Fruit fly (Drosophila melanogaster): ENCODE data around the gene mRRF1.

DNA sequence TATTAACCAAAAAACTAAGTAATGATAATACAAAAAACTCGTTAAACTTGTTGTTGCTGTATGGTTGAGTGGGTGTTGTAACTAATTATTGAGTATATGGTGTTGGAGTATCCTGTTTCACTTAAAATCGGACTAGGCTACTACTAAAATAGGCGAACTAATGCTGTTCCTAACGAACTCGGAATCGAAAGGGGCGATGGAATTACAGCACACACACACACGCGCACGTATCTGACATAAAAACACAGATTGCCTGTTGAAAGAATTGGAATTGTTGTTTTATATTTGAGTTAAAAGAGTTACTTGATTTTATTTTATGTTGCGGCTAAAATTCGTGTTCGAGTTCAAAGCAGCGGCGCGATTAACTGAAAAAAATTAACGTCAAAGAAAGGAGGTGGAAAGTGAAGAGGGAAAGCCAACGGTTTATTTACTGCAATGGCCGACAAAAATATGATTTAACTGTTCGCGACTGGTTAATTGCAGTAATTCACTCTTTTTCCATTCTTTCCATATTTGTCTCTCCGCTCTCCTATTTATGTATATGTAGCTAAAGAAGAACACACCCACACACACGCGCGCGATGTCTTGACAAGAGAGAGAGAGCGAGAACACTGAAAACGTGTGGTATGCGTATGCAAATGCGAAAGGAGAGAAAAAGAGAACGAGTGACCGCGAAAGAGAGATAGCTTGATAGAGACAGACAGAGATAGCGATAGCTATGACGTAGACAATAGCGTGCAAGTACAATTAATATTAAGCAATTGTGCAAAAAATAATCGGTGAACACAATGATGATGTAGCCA, 37.4 kb downstream of the mRRF1 start:
- TF ChIP-seq CG4318 (GFP tag; optimal IDR thresholded peaks at IDR 0.05) (no peak), Lpt (GFP tag; optimal IDR thresholded peaks at IDR 0.05) (no peak), Sox14 (GFP tag; optimal IDR thresholded peaks at IDR 0.05) (no peak), Eip93F (GFP tag; optimal IDR thresholded peaks at IDR 0.05) (no peak)
